Fruit fly (Drosophila melanogaster) whole organism, embryonic: ENCODE results near the gene Atat.

Experiments used
- ATbp ChIP-seq: fragments of 200-800 bp; sonication (Bioruptor generic); optimal IDR thresholded peaks from 2 replicates; lab custom pipeline; 2017; ENCODE audit warnings: missing biosample characterization, mild to moderate bottlenecking, missing genetic modification characterization, missing genetic modification reagents
- Bdp1 ChIP-seq: fragments of 200-800 bp; sonication (Bioruptor generic); optimal IDR thresholded peaks from 3 replicates; lab custom pipeline; 2016; ENCODE audit warnings: missing biosample characterization, missing genetic modification characterization
- Blimp-1 ChIP-seq: fragments of 200-800 bp; sonication (Bioruptor generic); optimal IDR thresholded peaks from 3 replicates; lab custom pipeline; 2018; ENCODE audit warnings: missing biosample characterization, missing genetic modification characterization, mild to moderate bottlenecking, moderate library complexity, missing genetic modification reagents
- CG10565 ChIP-seq: fragments of 200-800 bp; sonication (Bioruptor generic); optimal IDR thresholded peaks from 3 replicates; lab custom pipeline; 2016; ENCODE audit warnings: missing biosample characterization, mild to moderate bottlenecking, missing genetic modification characterization
- CG11093 ChIP-seq: fragments of 200-800 bp; sonication (Bioruptor generic); IDR thresholded peaks from 3 replicates; pipeline ENCODE4 v1.3.6; 2022; ENCODE audit warnings: missing biosample characterization, missing genetic modification characterization
- CG12391 ChIP-seq: fragments of 200-800 bp; sonication (Bioruptor generic); optimal IDR thresholded peaks from 3 replicates; lab custom pipeline; 2018; ENCODE audit warnings: missing biosample characterization, mild to moderate bottlenecking, missing genetic modification characterization, moderate library complexity
- CG13123 ChIP-seq: fragments of 200-800 bp; sonication (Bioruptor generic); optimal IDR thresholded peaks from 2 replicates; lab custom pipeline; 2016; ENCODE audit warnings: missing biosample characterization, missing genetic modification characterization
- CG13894 ChIP-seq: fragments of 200-800 bp; sonication (Bioruptor generic); optimal IDR thresholded peaks from 3 replicates; lab custom pipeline; 2018; ENCODE audit warnings: missing biosample characterization, mild to moderate bottlenecking, missing genetic modification characterization, moderate library complexity
- CG1792 ChIP-seq: fragments of 200-800 bp; sonication (Bioruptor generic); optimal IDR thresholded peaks from 2 replicates; lab custom pipeline; 2016; ENCODE audit warnings: missing biosample characterization, missing genetic modification characterization
- CG33557 ChIP-seq: fragments of 200-800 bp; sonication (Bioruptor generic); optimal IDR thresholded peaks from 2 replicates; lab custom pipeline; 2019; ENCODE audit warnings: missing biosample characterization, mild to moderate bottlenecking, missing genetic modification characterization, moderate library complexity
- CG42726 ChIP-seq: fragments of 200-800 bp; sonication (Bioruptor generic); IDR thresholded peaks from 2 replicates; pipeline ENCODE4 v1.3.6; 2022; ENCODE audit warnings: missing biosample characterization, missing genetic modification characterization; ENCODE audit not compliant: partially characterized antibody
- CG7786 ChIP-seq: fragments of 200-800 bp; sonication (Bioruptor generic); optimal IDR thresholded peaks from 2 replicates; lab custom pipeline; 2016; ENCODE audit warnings: missing biosample characterization, missing genetic modification characterization
- CG9797 ChIP-seq: fragments of 200-800 bp; sonication (Bioruptor generic); optimal IDR thresholded peaks from 3 replicates; lab custom pipeline; 2018; ENCODE audit warnings: missing biosample characterization, mild to moderate bottlenecking, missing genetic modification characterization
- CTCF ChIP-seq: fragments of 200-800 bp; sonication (Bioruptor generic); optimal IDR thresholded peaks from 2 replicates; lab custom pipeline; 2017; ENCODE audit warnings: missing biosample characterization, mild to moderate bottlenecking, missing genetic modification characterization, moderate library complexity
- CoRest ChIP-seq: fragments of 200-800 bp; sonication (Bioruptor generic); optimal IDR thresholded peaks from 3 replicates; lab custom pipeline; 2018; ENCODE audit warnings: missing biosample characterization, mild to moderate bottlenecking, missing genetic modification characterization, moderate library complexity
- Dek ChIP-seq: fragments of 200-800 bp; sonication (Bioruptor generic); optimal IDR thresholded peaks from 3 replicates; lab custom pipeline; 2019; ENCODE audit warnings: missing biosample characterization, mild to moderate bottlenecking, missing genetic modification characterization, moderate library complexity
- Doc3 ChIP-seq: fragments of 200-800 bp; sonication (Bioruptor generic); IDR thresholded peaks from 3 replicates; pipeline ENCODE4 v1.3.6; 2022; ENCODE audit warnings: missing biosample characterization, missing genetic modification characterization; ENCODE audit not compliant: partially characterized antibody
- Dref ChIP-seq: fragments of 200-800 bp; sonication (Bioruptor generic); IDR thresholded peaks from 2 replicates; pipeline ENCODE4 v1.3.6; 2022; ENCODE audit warnings: missing biosample characterization, missing genetic modification characterization
- HHEX ChIP-seq: fragments of 200-800 bp; sonication (Bioruptor generic); optimal IDR thresholded peaks from 3 replicates; lab custom pipeline; 2017; ENCODE audit warnings: missing biosample characterization, mild to moderate bottlenecking, missing genetic modification characterization, missing genetic modification reagents
- HmgZ ChIP-seq: fragments of 200-800 bp; sonication (Bioruptor generic); optimal IDR thresholded peaks from 2 replicates; lab custom pipeline; 2018; ENCODE audit warnings: missing biosample characterization, mild to moderate bottlenecking, missing genetic modification characterization
- Hmx ChIP-seq: fragments of 200-800 bp; sonication (Bioruptor generic); optimal IDR thresholded peaks from 2 replicates; lab custom pipeline; 2016; ENCODE audit warnings: missing biosample characterization, missing genetic modification characterization
- Hr51 ChIP-seq, 2 experiments: fragments of 200-800 bp; sonication (Bioruptor generic); optimal IDR thresholded peaks; 2 replicates in 1 of 2; 3 replicates in 1 of 2; lab custom pipeline; 2016 to 2018; ENCODE audit warnings: missing biosample characterization in 2 of 2, missing genetic modification characterization in 2 of 2, mild to moderate bottlenecking in 1 of 2, moderate library complexity in 1 of 2
- Hr78 ChIP-seq, 2 experiments: fragments of 200-800 bp in 1 of 2; fragments of >200 bp in 1 of 2; sonication (Bioruptor generic) in 1 of 2; optimal IDR thresholded peaks; 2 replicates each; lab custom pipeline; 2017 to 2019; ENCODE audit warnings: missing biosample characterization in 2 of 2, missing genetic modification characterization in 2 of 2, mild to moderate bottlenecking in 1 of 2, moderate library complexity in 1 of 2
- Lim3 ChIP-seq: fragments of 200-800 bp; sonication (Bioruptor generic); IDR thresholded peaks from 2 replicates; pipeline ENCODE4 v1.3.6; 2022; ENCODE audit warnings: missing biosample characterization, missing genetic modification characterization
- Mrtf ChIP-seq: fragments of 200-800 bp; sonication (Bioruptor generic); IDR thresholded peaks from 3 replicates; pipeline ENCODE4 v1.3.6; 2022; ENCODE audit warnings: missing biosample characterization, missing genetic modification characterization
- Nf-YC ChIP-seq: fragments of 200-800 bp; optimal IDR thresholded peaks from 3 replicates; lab custom pipeline; 2019; ENCODE audit warnings: missing biosample characterization, mild to moderate bottlenecking, missing genetic modification characterization, moderate library complexity
- TFAM ChIP-seq: fragments of 200-800 bp; sonication (Bioruptor generic); optimal IDR thresholded peaks from 2 replicates; lab custom pipeline; 2017; ENCODE audit warnings: missing biosample characterization, missing genetic modification characterization, inconsistent platforms
- Taf1 ChIP-seq: fragments of 200-800 bp; sonication (Bioruptor generic); IDR thresholded peaks from 2 replicates; pipeline ENCODE4 v1.3.6; 2022; ENCODE audit warnings: missing biosample characterization, missing genetic modification characterization
- Trl ChIP-seq, 3 experiments: fragments of >200 bp in 2 of 3; fragments of 200-800 bp in 1 of 3; sonication (Bioruptor generic) in 1 of 3; optimal IDR thresholded peaks; 2 replicates in 1 of 3; 3 replicates in 2 of 3; lab custom pipeline; 2016 to 2017; ENCODE audit warnings: missing biosample characterization in 1 of 3, missing genetic modification characterization in 1 of 3
- az2 ChIP-seq: fragments of 200-800 bp; sonication (Bioruptor generic); optimal IDR thresholded peaks from 3 replicates; lab custom pipeline; 2016; ENCODE audit warnings: missing biosample characterization, missing genetic modification characterization
- cato ChIP-seq: fragments of 200-800 bp; sonication (Bioruptor generic); optimal IDR thresholded peaks from 2 replicates; lab custom pipeline; 2016; ENCODE audit warnings: missing biosample characterization, missing genetic modification characterization, borderline replicate concordance
- corto ChIP-seq: fragments of 200-800 bp; sonication (Bioruptor generic); optimal IDR thresholded peaks from 2 replicates; lab custom pipeline; 2016; ENCODE audit warnings: missing biosample characterization, mild to moderate bottlenecking, missing genetic modification characterization, moderate library complexity
- disco-r ChIP-seq: fragments of 200-800 bp; sonication (Bioruptor generic); optimal IDR thresholded peaks from 2 replicates; lab custom pipeline; 2016; ENCODE audit warnings: missing biosample characterization, missing genetic modification characterization
- ind ChIP-seq: fragments of 200-800 bp; sonication (Bioruptor generic); optimal IDR thresholded peaks from 3 replicates; lab custom pipeline; 2016; ENCODE audit warnings: missing biosample characterization, missing genetic modification characterization
- lola ChIP-seq, 3 experiments: fragments of >200 bp in 2 of 3; fragments of 200-800 bp in 1 of 3; sonication (Bioruptor generic) in 1 of 3; optimal IDR thresholded peaks; 2 replicates each; lab custom pipeline; 2017 to 2019; ENCODE audit warnings: missing biosample characterization in 3 of 3, missing genetic modification characterization in 3 of 3, mild to moderate bottlenecking in 1 of 3, moderate library complexity in 1 of 3
- onecut ChIP-seq: fragments of 200-800 bp; sonication (Bioruptor generic); IDR thresholded peaks from 2 replicates; pipeline ENCODE4 v1.3.6; 2022; ENCODE audit warnings: missing biosample characterization, missing genetic modification characterization
- p53 ChIP-seq: fragments of 200-800 bp; sonication (Bioruptor generic); optimal IDR thresholded peaks from 2 replicates; lab custom pipeline; 2016; ENCODE audit warnings: missing biosample characterization, missing genetic modification characterization
- pan ChIP-seq, 4 experiments: fragments of >200 bp in 3 of 4; fragments of 200-800 bp in 1 of 4; sonication (Bioruptor generic) in 1 of 4; optimal IDR thresholded peaks in 3 of 4; IDR thresholded peaks in 1 of 4; 2 replicates each; pipeline versions ENCODE4 v1.3.6 to Lab custom; 2017 to 2022; ENCODE audit warnings: missing biosample characterization in 2 of 4, missing genetic modification characterization in 2 of 4, mixed read lengths in 1 of 4
- pfk ChIP-seq: fragments of 200-800 bp; sonication (Bioruptor generic); optimal IDR thresholded peaks from 2 replicates; lab custom pipeline; 2018; ENCODE audit warnings: missing biosample characterization, mild to moderate bottlenecking, missing genetic modification characterization, moderate library complexity
- pros ChIP-seq: fragments of 200-800 bp; sonication (Bioruptor generic); optimal IDR thresholded peaks from 3 replicates; lab custom pipeline; 2019; ENCODE audit warnings: missing biosample characterization, mild to moderate bottlenecking, missing genetic modification characterization, moderate library complexity
- salm ChIP-seq: fragments of 200-800 bp; sonication (Bioruptor generic); optimal IDR thresholded peaks from 2 replicates; lab custom pipeline; 2018; ENCODE audit warnings: missing biosample characterization, mild to moderate bottlenecking, missing genetic modification characterization
- so ChIP-seq: fragments of 200-800 bp; sonication (Bioruptor generic); IDR thresholded peaks from 3 replicates; pipeline ENCODE4 v1.3.6; 2022; ENCODE audit warnings: missing biosample characterization, missing genetic modification characterization
- stwl ChIP-seq: fragments of 200-800 bp; sonication (Bioruptor generic); optimal IDR thresholded peaks from 3 replicates; lab custom pipeline; 2018; ENCODE audit warnings: missing biosample characterization, mild to moderate bottlenecking, missing genetic modification characterization, moderate library complexity
- vfl ChIP-seq: fragments of 200-800 bp; sonication (Bioruptor generic); optimal IDR thresholded peaks from 2 replicates; lab custom pipeline; 2016; ENCODE audit warnings: missing biosample characterization, missing genetic modification characterization
- wdn ChIP-seq: fragments of 200-800 bp; sonication (Bioruptor generic); IDR thresholded peaks from 2 replicates; pipeline ENCODE4 v1.3.6; 2022; ENCODE audit warnings: missing biosample characterization, missing genetic modification characterization
- zen ChIP-seq: fragments of 200-800 bp; sonication (Bioruptor generic); optimal IDR thresholded peaks from 3 replicates; lab custom pipeline; 2018; ENCODE audit warnings: missing biosample characterization, mild to moderate bottlenecking, missing genetic modification characterization, moderate library complexity
- zen2 ChIP-seq: fragments of 200-800 bp; sonication (Bioruptor generic); IDR thresholded peaks from 3 replicates; pipeline ENCODE4 v1.3.6; 2022; ENCODE audit warnings: missing biosample characterization, missing genetic modification characterization; ENCODE audit not compliant: partially characterized antibody
- zfh1 ChIP-seq: fragments of 200-800 bp; sonication (Bioruptor generic); IDR thresholded peaks from 3 replicates; pipeline ENCODE4 v1.3.6; 2022; ENCODE audit warnings: missing biosample characterization, missing genetic modification characterization

Atat gene

dm6 chr3L:9462247-9462769, 35.8 kb upstream of the Atat start (continued):
- TF ChIP-seq lola (GFP tag; optimal IDR thresholded peaks at IDR 0.05; lab: Kevin White, UChicago) (peak in 1 of 3 experiments; percentile 96), az2 (GFP tag; lab: Kevin White, UChicago) (peak; percentile 84), HHEX (GFP tag; lab: Kevin White, UChicago) (peak; percentile 83), Trl (optimal IDR thresholded peaks at IDR 0.05; lab: Kevin White, UChicago) (peak; percentile 43 to 96), Trl (GFP tag; optimal IDR thresholded peaks at IDR 0.05; lab: Kevin White, UChicago) (peak; percentile 80), Hmx (GFP tag; lab: Kevin White, UChicago) (peak; percentile 69), zen (tag; lab: Kevin White, UChicago) (peak; percentile 70), TFAM (GFP tag; lab: Kevin White, UChicago) (peak; percentile 50), Mrtf (GFP tag; lab: Robert Waterston, UW) (peak; percentile 65; the same call in 1 of the 3 replicates), Dek (tag; lab: Kevin White, UChicago) (peak; percentile 89), Nf-YC (peak; percentile 81), cato (GFP tag; lab: Kevin White, UChicago) (peak; percentile 70), Lim3 (GFP tag; lab: Robert Waterston, UW) (no peak), CTCF (GFP tag; lab: Kevin White, UChicago) (peak; percentile 53), stwl (tag; lab: Kevin White, UChicago) (peak; percentile 12), CG33557 (GFP tag; lab: Kevin White, UChicago) (peak; percentile 92), ATbp (GFP tag; lab: Kevin White, UChicago) (peak; percentile 90), HmgZ (tag; lab: Kevin White, UChicago) (peak; percentile 88), CG13894 (peak; percentile 84), salm (tag; lab: Kevin White, UChicago) (peak; percentile 89), zen2 (GFP tag; lab: Robert Waterston, UW) (no peak), so (GFP tag; lab: Robert Waterston, UW) (peak; percentile 55; the same call in 1 of the 3 replicates), Dref (no peak), CG10565 (GFP tag; lab: Kevin White, UChicago) (peak; percentile 28), vfl (GFP tag; lab: Kevin White, UChicago) (peak; percentile 35), CG12391 (peak; percentile 96), CoRest (tag; lab: Kevin White, UChicago) (peak; percentile 92), CG13123 (peak; percentile 61), onecut (peak; percentile 69), ind (GFP tag; lab: Kevin White, UChicago) (peak; percentile 65), CG11093 (GFP tag; lab: Robert Waterston, UW) (0 out of 3 replicates have a peak, but pooled peaks have one; percentile 26), Taf1 (no peak), Blimp-1 (peak; percentile 92), CG7786 (GFP tag; lab: Kevin White, UChicago) (peak; percentile 46), p53 (GFP tag; lab: Kevin White, UChicago) (peak; percentile 60), wdn (GFP tag; lab: Robert Waterston, UW) (peak; percentile 50), CG42726 (GFP tag; lab: Robert Waterston, UW) (no peak; the same call in 1 of the 2 replicates), pan (optimal IDR thresholded peaks at IDR 0.05; lab: Kevin White, UChicago) (no peak), pan (GFP tag; optimal IDR thresholded peaks at IDR 0.05 in 1 of 2, IDR thresholded peaks at IDR 0.05 in 1 of 2) (peak in 1 of 2 experiments; percentile 76), CG9797 (GFP tag; lab: Kevin White, UChicago) (peak; percentile 4), disco-r (GFP tag; lab: Kevin White, UChicago) (peak; percentile 59), Hr51 (GFP tag; optimal IDR thresholded peaks at IDR 0.05; lab: Kevin White, UChicago) (peak; percentile 46 to 93), corto (GFP tag; lab: Kevin White, UChicago) (peak; percentile 56), pros (GFP tag; lab: Kevin White, UChicago) (peak; percentile 75), Doc3 (GFP tag; lab: Robert Waterston, UW) (no peak; the same call in 2 of the 3 replicates), pfk (GFP tag; lab: Kevin White, UChicago) (no peak), Hr78 (GFP tag; optimal IDR thresholded peaks at IDR 0.05; lab: Kevin White, UChicago) (peak in 1 of 2 experiments; percentile 71), CG1792 (peak; percentile 41), Bdp1 (peak; percentile 71), zfh1 (GFP tag; lab: Robert Waterston, UW) (peak; percentile 78)
